Worm (Caenorhabditis elegans) whole organism, young adult: Measurements from ENCODE around the gene Y82E9BL.6.
"Not testable (repeated sequence)": the region's sequence is repeated elsewhere in the genome, so short reads cannot be mapped to it uniquely, and the experiment has no call there.

ENCODE experiments used
- B0261.1 ChIP-seq: sonication (generic microtip); optimal IDR thresholded peaks from 2 replicates; lab custom pipeline; 2016; ENCODE audit warnings: mild to moderate bottlenecking, missing genetic modification characterization, moderate library complexity, missing compliant biosample characterization
- D2030.7 ChIP-seq: fragments of 200-800 bp; sonication (Bioruptor generic); IDR thresholded peaks from 2 replicates; pipeline ENCODE4 v1.3.6; 2022; ENCODE audit warnings: missing genetic modification reagents, missing genetic modification characterization, missing compliant biosample characterization
- F49E8.2 ChIP-seq: sonication (generic microtip); optimal IDR thresholded peaks from 3 replicates; lab custom pipeline; 2017; ENCODE audit warnings: missing genetic modification characterization, mild to moderate bottlenecking, missing compliant biosample characterization, antibody characterized with exemption, moderate library complexity; ENCODE audit not compliant: insufficient read depth
- F57A8.1 ChIP-seq: fragments of 200-800 bp; sonication (Bioruptor generic); optimal IDR thresholded peaks from 2 replicates; lab custom pipeline; 2018; ENCODE audit warnings: mild to moderate bottlenecking, missing genetic modification characterization, moderate library complexity, missing compliant biosample characterization
- F57C9.4 ChIP-seq: sonication (generic microtip); optimal IDR thresholded peaks from 2 replicates; lab custom pipeline; 2017; ENCODE audit warnings: mild to moderate bottlenecking, missing genetic modification characterization, missing compliant biosample characterization
- K12H6.12 ChIP-seq: fragments of 200-800 bp; sonication (Bioruptor generic); optimal IDR thresholded peaks from 2 replicates; lab custom pipeline; 2018; ENCODE audit warnings: mild to moderate bottlenecking, missing genetic modification characterization, missing compliant biosample characterization
- ama-1 ChIP-seq, 3 experiments: fragments of 150-350 bp in 1 of 3; sonication (generic microtip) in 2 of 3; optimal IDR thresholded peaks; 2 replicates each; lab custom pipeline; 2014 to 2018; ENCODE audit warnings: missing biosample characterization in 2 of 3, missing genetic modification characterization in 2 of 3, missing genetic modification reagents in 2 of 3
- athp-1 ChIP-seq: sonication (generic microtip); optimal IDR thresholded peaks from 2 replicates; lab custom pipeline; 2017; ENCODE audit warnings: mild to moderate bottlenecking, missing genetic modification characterization, missing compliant biosample characterization
- bed-1 ChIP-seq: fragments of 200-800 bp; sonication (Bioruptor generic); IDR thresholded peaks from 2 replicates; pipeline ENCODE4 v1.3.6; 2022; ENCODE audit warnings: missing genetic modification reagents, missing genetic modification characterization, missing compliant biosample characterization
- bed-2 ChIP-seq: fragments of 200-800 bp; sonication (Bioruptor generic); IDR thresholded peaks from 2 replicates; pipeline ENCODE4 v1.3.6; 2022; ENCODE audit warnings: missing genetic modification reagents, missing genetic modification characterization, missing compliant biosample characterization
- cebp-2 ChIP-seq: fragments of 200-800 bp; sonication (Bioruptor generic); IDR thresholded peaks from 2 replicates; pipeline ENCODE4 v1.3.6; 2022; ENCODE audit warnings: missing genetic modification characterization, missing compliant biosample characterization
- ceh-100 ChIP-seq: fragments of 200-800 bp; sonication (Bioruptor generic); IDR thresholded peaks from 2 replicates; pipeline ENCODE4 v1.3.6; 2022; ENCODE audit warnings: missing genetic modification reagents, missing genetic modification characterization, missing compliant biosample characterization
- ceh-40 ChIP-seq: fragments of 200-800 bp; sonication (Bioruptor generic); IDR thresholded peaks from 2 replicates; pipeline ENCODE4 v1.3.6; 2022; ENCODE audit warnings: missing genetic modification characterization, missing compliant biosample characterization
- ekl-4 ChIP-seq: fragments of 200-800 bp; sonication (Bioruptor generic); IDR thresholded peaks from 2 replicates; pipeline ENCODE4 v1.3.6; 2022; ENCODE audit warnings: missing genetic modification reagents, missing genetic modification characterization, missing compliant biosample characterization
- ets-4 ChIP-seq: fragments of 200-800 bp; sonication (Bioruptor generic); optimal IDR thresholded peaks from 2 replicates; lab custom pipeline; 2018; ENCODE audit warnings: mild to moderate bottlenecking, missing genetic modification characterization, missing compliant biosample characterization
- hlh-12 ChIP-seq: sonication (generic microtip); optimal IDR thresholded peaks from 2 replicates; lab custom pipeline; 2016; ENCODE audit warnings: missing genetic modification characterization, missing compliant biosample characterization
- lin-40 ChIP-seq: sonication (generic microtip); optimal IDR thresholded peaks from 2 replicates; lab custom pipeline; 2016; ENCODE audit warnings: missing genetic modification characterization, mild to moderate bottlenecking, missing compliant biosample characterization, missing genotype, missing genetic modification reagents
- madf-10 ChIP-seq: sonication (generic microtip); optimal IDR thresholded peaks from 2 replicates; lab custom pipeline; 2016; ENCODE audit warnings: mild to moderate bottlenecking, missing genetic modification characterization, missing compliant biosample characterization
- nhr-120 ChIP-seq: fragments of 200-800 bp; sonication (Bioruptor generic); IDR thresholded peaks from 2 replicates; pipeline ENCODE4 v1.3.6; 2022; ENCODE audit warnings: missing genetic modification characterization, missing compliant biosample characterization
- nhr-27 ChIP-seq: fragments of 200-800 bp; sonication (Bioruptor generic); optimal IDR thresholded peaks from 2 replicates; lab custom pipeline; 2018; ENCODE audit warnings: mild to moderate bottlenecking, missing genetic modification characterization, moderate library complexity, missing compliant biosample characterization
- nhr-80 ChIP-seq: sonication (generic microtip); optimal IDR thresholded peaks from 2 replicates; lab custom pipeline; 2016; ENCODE audit warnings: missing genetic modification characterization, missing compliant biosample characterization
- nhr-90 ChIP-seq: sonication (generic microtip); optimal IDR thresholded peaks from 2 replicates; lab custom pipeline; 2016; ENCODE audit warnings: missing genotype, mild to moderate bottlenecking, missing genetic modification characterization, missing compliant biosample characterization
- rcor-1 ChIP-seq: fragments of 200-800 bp; sonication (Bioruptor generic); IDR thresholded peaks from 2 replicates; pipeline ENCODE4 v1.3.6; 2022; ENCODE audit warnings: missing genetic modification reagents, missing genetic modification characterization, missing compliant biosample characterization
- repo-1 ChIP-seq: sonication (generic microtip); optimal IDR thresholded peaks from 2 replicates; lab custom pipeline; 2017; ENCODE audit warnings: mild to moderate bottlenecking, missing genetic modification characterization, missing compliant biosample characterization
- rpc-1 ChIP-seq, 2 experiments: fragments of 150-350 bp in 1 of 2; sonication (generic microtip) in 1 of 2; optimal IDR thresholded peaks; 2 replicates each; lab custom pipeline; 2014 to 2018; ENCODE audit warnings: missing biosample characterization in 1 of 2, missing genetic modification characterization in 1 of 2, missing genetic modification reagents in 1 of 2, missing genotype in 1 of 2
- snpc-4 ChIP-seq, 5 experiments: fragments of 150-350 bp in 1 of 5; sonication (generic microtip) in 4 of 5; optimal IDR thresholded peaks; 2 replicates each; lab custom pipeline; 2014 to 2018; ENCODE audit warnings: missing genetic modification characterization in 5 of 5, missing biosample characterization in 3 of 5, antibody characterized with exemption in 2 of 5, mild to moderate bottlenecking in 2 of 5, missing compliant biosample characterization in 2 of 5, missing genotype in 2 of 5, moderate library complexity in 2 of 5, missing genetic modification reagents in 1 of 5
- zfh-2 ChIP-seq: fragments of 200-800 bp; sonication (Bioruptor generic); conservative IDR thresholded peaks from 2 replicates; pipeline ENCODE4 v1.3.6; 2022; ENCODE audit warnings: missing genetic modification reagents, missing genetic modification characterization, missing compliant biosample characterization
- zim-3 ChIP-seq: sonication (generic microtip); optimal IDR thresholded peaks from 2 replicates; lab custom pipeline; 2017; ENCODE audit warnings: mild to moderate bottlenecking, missing genetic modification characterization, moderate library complexity, missing compliant biosample characterization
- ztf-22 ChIP-seq: fragments of 200-800 bp; sonication (Bioruptor generic); optimal IDR thresholded peaks from 2 replicates; lab custom pipeline; 2018; ENCODE audit warnings: mild to moderate bottlenecking, missing genetic modification characterization, moderate library complexity, missing compliant biosample characterization
- ztf-26 ChIP-seq: sonication (generic microtip); optimal IDR thresholded peaks from 2 replicates; lab custom pipeline; 2017; ENCODE audit warnings: missing genetic modification characterization, missing compliant biosample characterization

The Y82E9BL.6 gene

ce11 chrIII:1384694-1385093 lies 39.1 kb upstream of the Y82E9BL.6 start:
- TF ChIP-seq rpc-1 (optimal IDR thresholded peaks at IDR 0.05; lab: Kevin White, UChicago) (no peak), rpc-1 (tag; optimal IDR thresholded peaks at IDR 0.05; lab: Kevin White, UChicago) (no peak), hlh-12 (tag; lab: Kevin White, UChicago) (no peak), K12H6.12 (tag; lab: Kevin White, UChicago) (no peak), nhr-80 (tag; lab: Kevin White, UChicago) (peak; percentile 20), lin-40 (tag; lab: Kevin White, UChicago) (no peak)
- TF ChIP-seq, all 124 proteins: peak for 1

ce11 chrIII:1384092-1384491 lies 38.5 kb upstream of the Y82E9BL.6 start, which contains the start of the genes fbxa-138 and Y82E9BR.5:
TSS of gene fbxa-138 (minus strand) at chrIII:1384252.
TSS of gene Y82E9BR.5 (plus strand) at chrIII:1384370.
- TF ChIP-seq ekl-4 (GFP tag; lab: Robert Waterston, UW) (no peak), nhr-80 (tag; lab: Kevin White, UChicago) (peak; percentile 72)

DNA sequence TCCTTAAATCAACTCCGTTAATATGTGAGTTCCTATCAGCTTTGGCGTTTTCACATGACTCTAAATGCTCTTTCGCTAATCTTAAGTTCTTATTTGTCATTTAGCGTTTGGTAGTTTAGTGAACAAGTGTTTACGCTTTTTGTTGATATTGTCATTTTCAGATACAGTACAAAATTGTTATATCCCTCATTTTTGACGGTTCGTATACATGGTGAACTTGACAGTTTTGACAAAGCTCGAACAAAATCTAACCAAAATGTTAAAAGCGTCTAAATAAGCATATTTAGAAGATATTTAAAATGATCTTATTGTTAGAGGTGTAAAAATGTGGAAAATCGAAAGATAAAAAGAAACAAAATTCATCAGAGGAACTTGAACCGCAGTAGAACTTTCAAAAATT lies 37.9 kb upstream of the Y82E9BL.6 start:
- no peak for TF ChIP-seq repo-1 (tag; lab: Kevin White, UChicago)
- TF ChIP-seq nhr-90 (tag; lab: Kevin White, UChicago): no peak
- no peak for TF ChIP-seq B0261.1 (tag; lab: Kevin White, UChicago)
- TF ChIP-seq ceh-40 (GFP tag; lab: Robert Waterston, UW): no peak
- TF ChIP-seq, all 124 proteins: peak for 0

DNA sequence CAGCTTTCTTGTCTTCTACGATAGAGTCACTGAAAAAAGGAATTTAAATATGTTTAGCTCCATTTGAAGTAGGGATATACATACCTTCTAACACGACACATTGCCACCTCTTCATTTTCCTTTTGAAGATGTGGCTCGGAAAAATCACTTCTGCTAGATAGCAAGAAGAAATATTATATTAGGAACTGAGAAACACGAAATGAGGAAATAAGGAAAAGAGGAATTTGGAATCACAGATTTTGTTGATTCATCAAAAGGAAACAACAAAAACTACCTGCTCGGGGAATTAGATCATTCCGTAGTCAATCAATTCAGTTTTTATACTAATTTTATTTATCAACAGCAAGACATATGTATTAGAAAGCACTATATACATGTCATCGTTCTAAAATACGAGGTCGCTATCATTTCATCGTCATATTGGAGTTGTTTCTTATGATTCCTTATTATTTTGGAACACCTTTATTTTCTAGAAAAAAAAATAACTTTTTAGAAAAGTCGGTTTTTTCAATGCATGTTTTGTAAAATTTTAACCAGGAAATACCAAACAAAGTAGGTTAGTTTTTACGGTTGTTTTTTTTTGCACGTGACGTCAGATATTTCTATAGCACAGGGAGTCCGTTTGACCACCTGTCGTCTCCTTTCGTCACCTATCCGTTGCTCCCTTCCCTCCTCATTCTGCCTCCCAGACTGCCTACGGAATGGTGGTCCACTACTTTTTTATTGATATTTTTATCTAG lies 35.1 kb upstream of the Y82E9BL.6 start, which contains the start of the genes pals-21 and Y82E9BR.6:
Gene pals-21 (minus strand): TSS at position 101 of the 740 bp plus-strand sequence.
Gene Y82E9BR.6 (plus strand): TSS at position 690 of the 740 bp plus-strand sequence.
- 0 out of 2 replicates have a peak, but pooled peaks have one; percentile 8 for TF ChIP-seq cebp-2 (GFP tag; lab: Robert Waterston, UW)
- no peak for TF ChIP-seq ztf-22

- TF ChIP-seq madf-10 (tag; lab: Kevin White, UChicago); ama-1 (optimal IDR thresholded peaks at IDR 0.05; lab: Kevin White, UChicago); ama-1 (GFP tag; optimal IDR thresholded peaks at IDR 0.05; lab: Kevin White, UChicago); ets-4 (GFP tag; lab: Kevin White, UChicago): not testable (repeated sequence)
These were observed 32.3 kb upstream of the Y82E9BL.6 start, which contains the start of gene pals-40 for ce11 chrIII:1377903-1378302. TSS of gene pals-40 (minus strand) at chrIII:1378003.

DNA sequence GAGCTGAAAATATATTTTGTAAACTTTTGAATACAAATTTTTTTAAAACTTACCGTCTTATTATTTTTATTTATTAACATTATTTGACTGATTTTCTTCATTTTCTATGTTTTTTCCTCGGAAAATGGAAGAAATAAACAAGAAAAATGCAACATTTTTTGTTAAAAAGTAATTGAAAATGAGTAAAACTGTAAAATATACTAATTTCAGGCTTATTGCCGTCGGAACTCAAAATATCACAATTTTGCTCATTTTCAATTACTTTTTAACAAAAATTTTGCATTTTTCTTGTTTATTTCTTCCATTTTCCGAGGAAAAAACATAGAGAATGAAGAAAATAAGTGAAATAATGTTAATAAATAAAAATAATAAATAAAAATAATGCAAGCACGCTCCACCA lies 29.9 kb upstream of the Y82E9BL.6 start, which contains the start of gene Y82E9BR.10:
Gene Y82E9BR.10 (minus strand): TSS at position 101 of the 400 bp plus-strand sequence.
- TF ChIP-seq ztf-26 (tag; lab: Kevin White, UChicago); nhr-120 (GFP tag; lab: Robert Waterston, UW); rcor-1 (GFP tag; lab: Robert Waterston, UW): not testable (repeated sequence)

ce11 chrIII:1374355-1374807 lies 28.8 kb upstream of the Y82E9BL.6 start, which contains the start of gene Y82E9BR.20:
TSS of gene Y82E9BR.20 (plus strand) at chrIII:1374405.
- TF ChIP-seq zfh-2: peak; percentile 67
- no peak for TF ChIP-seq F57C9.4 (tag; lab: Kevin White, UChicago)
- TF ChIP-seq athp-1: no peak

DNA sequence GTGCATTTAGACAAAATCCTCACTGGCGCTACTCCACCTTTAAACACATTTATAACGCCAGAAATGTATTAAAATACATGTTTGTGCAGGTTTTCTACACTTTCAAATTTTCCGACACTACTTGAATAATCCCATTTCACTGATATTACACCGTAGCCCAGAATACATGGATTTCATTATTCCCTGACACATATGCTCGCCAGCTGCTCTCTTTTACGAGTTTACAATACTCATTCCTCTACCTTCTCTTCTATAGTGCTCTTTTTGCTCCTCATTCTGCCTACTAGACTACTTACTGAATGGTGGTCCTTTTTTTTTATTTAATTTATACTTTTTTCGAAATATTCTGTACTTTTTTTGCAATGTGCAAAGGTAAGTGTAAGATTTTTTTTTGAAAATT lies 27.0 kb upstream of the Y82E9BL.6 start:
- TF ChIP-seq ztf-26 (tag; lab: Kevin White, UChicago): no peak
- TF ChIP-seq nhr-27 (tag; lab: Kevin White, UChicago): no peak
- no peak for TF ChIP-seq ceh-100 (GFP tag; lab: Robert Waterston, UW)
- TF ChIP-seq F57A8.1: no peak
- TF ChIP-seq D2030.7 (GFP tag; lab: Robert Waterston, UW): no peak
- TF ChIP-seq rcor-1 (GFP tag; lab: Robert Waterston, UW): no peak
- TF ChIP-seq bed-1 (GFP tag; lab: Robert Waterston, UW): no peak
- no peak for TF ChIP-seq bed-2 (GFP tag; lab: Robert Waterston, UW)
- no peak for TF ChIP-seq athp-1
- no peak for TF ChIP-seq snpc-4 (GFP tag; optimal IDR thresholded peaks at IDR 0.05; lab: Kevin White, UChicago)
- TF ChIP-seq snpc-4 (tag; optimal IDR thresholded peaks at IDR 0.05; lab: Kevin White, UChicago): no peak
- TF ChIP-seq K12H6.12 (tag; lab: Kevin White, UChicago): no peak
- no peak for TF ChIP-seq zim-3 (tag; lab: Kevin White, UChicago)
- no peak for TF ChIP-seq F49E8.2 (tag; lab: Kevin White, UChicago)
